Worm (Caenorhabditis elegans) whole organism, L1 larva: ENCODE results near the gene Y39B6A.1.
A peak's percentile ranks its signal among the peaks of the same experiment; 100 is the strongest.

Source experiments
- F16B12.6 ChIP-seq: fragments of 150-350 bp; optimal IDR thresholded peaks from 2 replicates; lab custom pipeline; 2014; ENCODE audit warnings: missing biosample characterization, missing genetic modification characterization
- Y116A8C.19 ChIP-seq: sonication (generic microtip); optimal IDR thresholded peaks from 2 replicates; lab custom pipeline; 2016; ENCODE audit warnings: missing compliant biosample characterization, missing genetic modification characterization, borderline replicate concordance
- aha-1 ChIP-seq: fragments of 150-350 bp; optimal IDR thresholded peaks from 2 replicates; lab custom pipeline; 2014; ENCODE audit warnings: missing biosample characterization, missing genetic modification characterization
- aly-2 ChIP-seq: fragments of 150-350 bp; optimal IDR thresholded peaks from 2 replicates; lab custom pipeline; 2014; ENCODE audit warnings: missing biosample characterization, missing genetic modification characterization
- ama-1 ChIP-seq: fragments of 150-350 bp; optimal IDR thresholded peaks from 2 replicates; lab custom pipeline; 2014
- blmp-1 ChIP-seq: fragments of 150-350 bp; optimal IDR thresholded peaks from 2 replicates; lab custom pipeline; 2014; ENCODE audit warnings: missing biosample characterization, missing genetic modification characterization
- ceh-63 ChIP-seq: fragments of 200-800 bp; sonication (Bioruptor generic); optimal IDR thresholded peaks from 2 replicates; lab custom pipeline; 2018; ENCODE audit warnings: mild to moderate bottlenecking, missing genetic modification characterization, missing compliant biosample characterization
- ceh-82 ChIP-seq, 3 experiments: fragments of 150-350 bp in 1 of 3; sonication (generic microtip) in 2 of 3; optimal IDR thresholded peaks; 2 replicates each; lab custom pipeline; 2014 to 2017; ENCODE audit warnings: missing biosample characterization in 3 of 3, missing genetic modification characterization in 3 of 3
- ces-1 ChIP-seq: fragments of 150-350 bp; optimal IDR thresholded peaks from 2 replicates; lab custom pipeline; 2014; ENCODE audit warnings: missing biosample characterization, missing genetic modification reagents, missing genetic modification characterization
- dsc-1 ChIP-seq: sonication (generic microtip); optimal IDR thresholded peaks from 2 replicates; lab custom pipeline; 2016; ENCODE audit warnings: mild to moderate bottlenecking, missing genetic modification characterization, missing compliant biosample characterization
- efl-3 ChIP-seq: fragments of 200-800 bp; sonication (Bioruptor generic); optimal IDR thresholded peaks from 2 replicates; lab custom pipeline; 2018; ENCODE audit warnings: mild to moderate bottlenecking, missing genetic modification characterization, missing compliant biosample characterization
- egl-27 ChIP-seq, 2 experiments: fragments of 150-350 bp in 1 of 2; sonication (generic microtip); optimal IDR thresholded peaks; 3 replicates each; lab custom pipeline; 2017 to 2018; ENCODE audit warnings: missing biosample characterization in 2 of 2, missing genetic modification characterization in 2 of 2, missing genetic modification reagents in 2 of 2
- elt-2 ChIP-seq: sonication (generic microtip); optimal IDR thresholded peaks from 2 replicates; lab custom pipeline; 2016; ENCODE audit warnings: missing genetic modification characterization, mild to moderate bottlenecking, inconsistent platforms, missing compliant biosample characterization, missing genetic modification reagents
- elt-3 ChIP-seq, 6 experiments: fragments of 150-350 bp in 1 of 6; sonication (generic microtip); optimal IDR thresholded peaks; 2 replicates each; lab custom pipeline; 2017 to 2018; ENCODE audit warnings: missing biosample characterization in 6 of 6, missing genetic modification characterization in 6 of 6, inconsistent platforms in 1 of 6
- fkh-10 ChIP-seq: sonication (generic microtip); optimal IDR thresholded peaks from 2 replicates; lab custom pipeline; 2017; ENCODE audit warnings: missing biosample characterization, missing genetic modification reagents, missing genetic modification characterization
- fkh-8 ChIP-seq: sonication (generic microtip); optimal IDR thresholded peaks from 2 replicates; lab custom pipeline; 2016; ENCODE audit warnings: mild to moderate bottlenecking, missing genetic modification characterization, missing compliant biosample characterization
- fos-1 ChIP-seq: fragments of 150-350 bp; optimal IDR thresholded peaks from 2 replicates; lab custom pipeline; 2014; ENCODE audit warnings: missing biosample characterization, missing genetic modification characterization
- grh-1 ChIP-seq: fragments of 200-800 bp; sonication (Bioruptor generic); IDR thresholded peaks from 2 replicates; pipeline ENCODE4 v1.3.6; 2022; ENCODE audit warnings: missing genetic modification reagents, missing genetic modification characterization, missing compliant biosample characterization
- hlh-4 ChIP-seq: sonication (generic microtip); optimal IDR thresholded peaks from 2 replicates; lab custom pipeline; 2016; ENCODE audit warnings: mild to moderate bottlenecking, missing genetic modification characterization, missing compliant biosample characterization
- hpl-2 ChIP-seq: fragments of 150-350 bp; optimal IDR thresholded peaks from 2 replicates; lab custom pipeline; 2014; ENCODE audit warnings: missing biosample characterization, missing genetic modification reagents, missing genetic modification characterization
- irx-1 ChIP-seq: sonication (generic microtip); optimal IDR thresholded peaks from 2 replicates; lab custom pipeline; 2016; ENCODE audit warnings: missing genetic modification characterization, missing compliant biosample characterization
- isw-1 ChIP-seq: fragments of 200-800 bp; sonication (Bioruptor generic); IDR thresholded peaks from 2 replicates; pipeline ENCODE4 v1.3.6; 2022; ENCODE audit warnings: missing genetic modification characterization, missing compliant biosample characterization
- jun-1 ChIP-seq: fragments of 150-350 bp; optimal IDR thresholded peaks from 2 replicates; lab custom pipeline; 2014; ENCODE audit warnings: missing biosample characterization, missing genetic modification reagents, missing genetic modification characterization
- lin-13 ChIP-seq: fragments of 150-350 bp; optimal IDR thresholded peaks from 2 replicates; lab custom pipeline; 2014; ENCODE audit warnings: missing biosample characterization, missing genetic modification reagents, missing genetic modification characterization
- lin-39 ChIP-seq: fragments of 150-350 bp; optimal IDR thresholded peaks from 2 replicates; lab custom pipeline; 2014; ENCODE audit warnings: missing biosample characterization, missing genetic modification reagents, missing genetic modification characterization
- lir-3 ChIP-seq: sonication (generic microtip); optimal IDR thresholded peaks from 2 replicates; lab custom pipeline; 2016; ENCODE audit warnings: mild to moderate bottlenecking, missing genetic modification characterization, moderate library complexity, missing compliant biosample characterization; ENCODE audit not compliant: poor library complexity
- lsy-2 ChIP-seq, 2 experiments: fragments of 150-350 bp; optimal IDR thresholded peaks; 2 replicates each; lab custom pipeline; 2014; ENCODE audit warnings: missing biosample characterization in 2 of 2, missing genetic modification characterization in 2 of 2
- mdl-1 ChIP-seq, 2 experiments: fragments of 150-350 bp; optimal IDR thresholded peaks; 2 replicates each; lab custom pipeline; 2014 to 2017; ENCODE audit warnings: missing biosample characterization in 2 of 2, missing genetic modification characterization in 2 of 2, inconsistent platforms in 1 of 2
- mef-2 ChIP-seq: fragments of 150-350 bp; optimal IDR thresholded peaks from 2 replicates; lab custom pipeline; 2014; ENCODE audit warnings: missing biosample characterization, missing genetic modification characterization
- mep-1 ChIP-seq: fragments of 150-350 bp; optimal IDR thresholded peaks from 2 replicates; lab custom pipeline; 2014; ENCODE audit warnings: missing biosample characterization, missing genetic modification characterization
- nhr-12 ChIP-seq: sonication (generic microtip); optimal IDR thresholded peaks from 2 replicates; lab custom pipeline; 2017; ENCODE audit warnings: missing biosample characterization, missing genetic modification characterization
- nhr-19 ChIP-seq: fragments of 200-800 bp; sonication (Bioruptor generic); conservative IDR thresholded peaks from 2 replicates; pipeline ENCODE4 v1.3.6; 2022; ENCODE audit warnings: missing genetic modification characterization, missing compliant biosample characterization
- nhr-20 ChIP-seq: sonication (generic microtip); optimal IDR thresholded peaks from 2 replicates; lab custom pipeline; 2016; ENCODE audit warnings: mild to moderate bottlenecking, missing genetic modification characterization, missing compliant biosample characterization
- nhr-28 ChIP-seq: fragments of 150-350 bp; optimal IDR thresholded peaks from 2 replicates; lab custom pipeline; 2014; ENCODE audit warnings: missing biosample characterization, missing genetic modification characterization
- nhr-47 ChIP-seq: sonication (generic microtip); optimal IDR thresholded peaks from 2 replicates; lab custom pipeline; 2016; ENCODE audit warnings: mild to moderate bottlenecking, missing genetic modification characterization, moderate library complexity, missing compliant biosample characterization
- nhr-71 ChIP-seq: sonication (generic microtip); optimal IDR thresholded peaks from 2 replicates; lab custom pipeline; 2016; ENCODE audit warnings: mild to moderate bottlenecking, missing genetic modification characterization, moderate library complexity, missing compliant biosample characterization
- nhr-76 ChIP-seq: sonication (generic microtip); optimal IDR thresholded peaks from 2 replicates; lab custom pipeline; 2017; ENCODE audit warnings: missing biosample characterization, missing genetic modification characterization
- nhr-85 ChIP-seq: sonication (generic microtip); peaks from one replicate; lab custom pipeline; 2016; ENCODE audit warnings: missing genetic modification characterization, inconsistent platforms, missing compliant biosample characterization
- pag-3 ChIP-seq: sonication (generic microtip); optimal IDR thresholded peaks from 2 replicates; lab custom pipeline; 2017; ENCODE audit warnings: missing genetic modification characterization, mild to moderate bottlenecking, missing compliant biosample characterization, antibody characterized with exemption, borderline replicate concordance; ENCODE audit not compliant: insufficient read depth
- pax-3 ChIP-seq: fragments of 200-800 bp; sonication (Bioruptor generic); optimal IDR thresholded peaks from 2 replicates; lab custom pipeline; 2018; ENCODE audit warnings: mild to moderate bottlenecking, missing genetic modification characterization, moderate library complexity, missing compliant biosample characterization
- pqm-1 ChIP-seq: sonication (generic microtip); optimal IDR thresholded peaks from 3 replicates; lab custom pipeline; 2017; ENCODE audit warnings: missing biosample characterization, missing genetic modification characterization
- rnt-1 ChIP-seq: sonication (generic microtip); optimal IDR thresholded peaks from 2 replicates; lab custom pipeline; 2016; ENCODE audit warnings: mild to moderate bottlenecking, missing genetic modification characterization, moderate library complexity, missing compliant biosample characterization
- snpc-4 ChIP-seq: fragments of 150-350 bp; optimal IDR thresholded peaks from 2 replicates; lab custom pipeline; 2014; ENCODE audit warnings: missing biosample characterization, missing genetic modification characterization
- sptf-1 ChIP-seq: fragments of 150-350 bp; optimal IDR thresholded peaks from 2 replicates; lab custom pipeline; 2014; ENCODE audit warnings: missing biosample characterization, missing genetic modification characterization
- sup-37 ChIP-seq: fragments of 200-800 bp; sonication (Bioruptor generic); optimal IDR thresholded peaks from 2 replicates; lab custom pipeline; 2018; ENCODE audit warnings: mild to moderate bottlenecking, missing genetic modification characterization, missing compliant biosample characterization
- tbx-2 ChIP-seq: sonication (generic microtip); optimal IDR thresholded peaks from 2 replicates; lab custom pipeline; 2016; ENCODE audit warnings: missing genetic modification characterization, missing compliant biosample characterization
- unc-130 ChIP-seq: fragments of 150-350 bp; optimal IDR thresholded peaks from 2 replicates; lab custom pipeline; 2017; ENCODE audit warnings: missing biosample characterization, missing genetic modification characterization, inconsistent platforms
- unc-62 ChIP-seq: fragments of 150-350 bp; optimal IDR thresholded peaks from 2 replicates; lab custom pipeline; 2014; ENCODE audit warnings: missing biosample characterization, missing genetic modification reagents, missing genetic modification characterization
- unc-98 ChIP-seq: fragments of 200-800 bp; sonication (Bioruptor generic); IDR thresholded peaks from 2 replicates; pipeline ENCODE4 v1.3.6; 2022; ENCODE audit warnings: missing genetic modification characterization, missing compliant biosample characterization
- xbp-1 ChIP-seq: sonication (generic microtip); optimal IDR thresholded peaks from 2 replicates; lab custom pipeline; 2016; ENCODE audit warnings: missing genetic modification characterization, missing compliant biosample characterization
- zag-1 ChIP-seq: fragments of 150-350 bp; optimal IDR thresholded peaks from 2 replicates; lab custom pipeline; 2014; ENCODE audit warnings: missing biosample characterization, missing genetic modification characterization
- zip-4 ChIP-seq: fragments of 200-800 bp; sonication (Bioruptor generic); optimal IDR thresholded peaks from 2 replicates; lab custom pipeline; 2018; ENCODE audit warnings: mild to moderate bottlenecking, missing genetic modification characterization, moderate library complexity, missing compliant biosample characterization
- ztf-4 ChIP-seq: fragments of 150-350 bp; optimal IDR thresholded peaks from 2 replicates; lab custom pipeline; 2014; ENCODE audit warnings: missing biosample characterization, missing genetic modification characterization

Gene Y39B6A.1

ce11 chrV:19189963-19190597, 13.3 kb downstream of the Y39B6A.1 start, which contains the start of the genes Y39B6A.3 and pph-5 (continued):
- TF ChIP-seq nhr-47 (tag; lab: Kevin White, UChicago), result peak; percentile 81
- no peak for TF ChIP-seq efl-3 (GFP tag; lab: Kevin White, UChicago)
- TF ChIP-seq lin-39 (tag; lab: Kevin White, UChicago), result peak; percentile 23
- TF ChIP-seq aly-2 (tag; lab: Kevin White, UChicago), result peak; percentile 21
- TF ChIP-seq mdl-1 (tag; optimal IDR thresholded peaks at IDR 0.05; lab: Kevin White, UChicago), result no peak
- peak; percentile 65 for TF ChIP-seq fkh-8 (tag; lab: Kevin White, UChicago)
- TF ChIP-seq dsc-1 (tag; lab: Kevin White, UChicago), result no peak
- TF ChIP-seq nhr-71, result no peak
- no peak for TF ChIP-seq egl-27 (tag; optimal IDR thresholded peaks at IDR 0.05; lab: Kevin White, UChicago)
- no peak; the same call in 1 of the 2 replicates for TF ChIP-seq grh-1
- TF ChIP-seq ceh-63 (GFP tag; lab: Kevin White, UChicago), result no peak
- no peak for TF ChIP-seq lir-3 (tag; lab: Kevin White, UChicago)
- TF ChIP-seq lin-13, result no peak
- TF ChIP-seq snpc-4 (tag; lab: Kevin White, UChicago), result peak; percentile 46
- TF ChIP-seq pag-3, result no peak
- no peak for TF ChIP-seq zag-1 (tag; lab: Kevin White, UChicago)
- no peak for TF ChIP-seq ama-1 (lab: Kevin White, UChicago)
- no peak for TF ChIP-seq Y116A8C.19 (tag; lab: Kevin White, UChicago)
- TF ChIP-seq jun-1 (tag; lab: Kevin White, UChicago), result no peak
- no peak for TF ChIP-seq unc-98
- TF ChIP-seq nhr-12 (tag; lab: Kevin White, UChicago), result no peak
- peak; percentile 42 to 73 for TF ChIP-seq lsy-2 (tag; optimal IDR thresholded peaks at IDR 0.05; lab: Kevin White, UChicago)
- TF ChIP-seq unc-130 (tag; lab: Kevin White, UChicago), result no peak
- no peak for TF ChIP-seq zip-4 (GFP tag; lab: Kevin White, UChicago)
- TF ChIP-seq blmp-1 (tag; lab: Kevin White, UChicago), result peak; percentile 21
- no peak for TF ChIP-seq pqm-1 (tag; lab: Kevin White, UChicago)
- TF ChIP-seq xbp-1 (tag; lab: Kevin White, UChicago), result peak; percentile 70
- no peak for TF ChIP-seq ces-1 (GFP tag; lab: Kevin White, UChicago)
- peak in 1 of 3 experiments; percentile 28 for TF ChIP-seq ceh-82 (tag; optimal IDR thresholded peaks at IDR 0.05; lab: Kevin White, UChicago)
- no peak for TF ChIP-seq nhr-20 (tag; lab: Kevin White, UChicago)
- no peak for TF ChIP-seq hlh-4
- no peak for TF ChIP-seq nhr-28 (tag; lab: Kevin White, UChicago)
- TF ChIP-seq nhr-19, result peak; percentile 66
- no peak for TF ChIP-seq rnt-1 (tag; lab: Kevin White, UChicago)
- TF ChIP-seq tbx-2, result peak; percentile 61
- no peak for TF ChIP-seq aha-1 (tag; lab: Kevin White, UChicago)
- TF ChIP-seq elt-2 (tag; lab: Kevin White, UChicago), result no peak
- TF ChIP-seq pax-3 (tag; lab: Kevin White, UChicago), result peak; percentile 38
- no peak for TF ChIP-seq fos-1 (tag; lab: Kevin White, UChicago)
- TF ChIP-seq mef-2 (tag; lab: Kevin White, UChicago), result no peak
- peak; percentile 63 for TF ChIP-seq nhr-85 (tag; lab: Kevin White, UChicago)
- TF ChIP-seq sup-37 (GFP tag; lab: Kevin White, UChicago), result no peak
- TF ChIP-seq fkh-10 (GFP tag; lab: Kevin White, UChicago), result no peak
- TF ChIP-seq ztf-4, result no peak
- peak; percentile 1 for TF ChIP-seq F16B12.6 (tag; lab: Kevin White, UChicago)
- no peak for TF ChIP-seq unc-62 (GFP tag; lab: Kevin White, UChicago)
- TF ChIP-seq sptf-1 (tag; lab: Kevin White, UChicago), result no peak
- peak; percentile 7 for TF ChIP-seq hpl-2
- TF ChIP-seq nhr-76 (tag; lab: Kevin White, UChicago), result no peak
- TF ChIP-seq isw-1 (GFP tag; lab: Robert Waterston, UW), result peak; percentile 61
- peak; percentile 59 for TF ChIP-seq irx-1 (tag; lab: Kevin White, UChicago)
- TF ChIP-seq mep-1 (tag; lab: Kevin White, UChicago), result peak; percentile 44
- no peak for TF ChIP-seq elt-3 (tag; optimal IDR thresholded peaks at IDR 0.05; lab: Kevin White, UChicago)
